Worm (Caenorhabditis elegans) whole organism, L1 larva: Measurements from ENCODE around the gene kin-19.

Experiments used
- Y116A8C.19 ChIP-seq: sonication (generic microtip); optimal IDR thresholded peaks from 2 replicates; lab custom pipeline; 2016; ENCODE audit warnings: missing compliant biosample characterization, missing genetic modification characterization, borderline replicate concordance
- irx-1 ChIP-seq: sonication (generic microtip); optimal IDR thresholded peaks from 2 replicates; lab custom pipeline; 2016; ENCODE audit warnings: missing genetic modification characterization, missing compliant biosample characterization
- nhr-11 ChIP-seq: fragments of 150-350 bp; optimal IDR thresholded peaks from 2 replicates; lab custom pipeline; 2014; ENCODE audit warnings: missing biosample characterization, missing genetic modification characterization
- nhr-12 ChIP-seq: sonication (generic microtip); optimal IDR thresholded peaks from 2 replicates; lab custom pipeline; 2017; ENCODE audit warnings: missing biosample characterization, missing genetic modification characterization
- swsn-7 ChIP-seq: sonication (generic microtip); optimal IDR thresholded peaks from 2 replicates; lab custom pipeline; 2016; ENCODE audit warnings: missing genetic modification characterization, missing compliant biosample characterization

- TF ChIP-seq nhr-12 (tag; lab: Kevin White, UChicago) (no peak), nhr-11 (no peak), swsn-7 (tag; lab: Kevin White, UChicago) (no peak), irx-1 (tag; lab: Kevin White, UChicago) (no peak), Y116A8C.19 (no peak)
Observed at ce11 chrIII:4058643-4059042, 27.8 kb downstream of the kin-19 start, which contains the start of gene his-69.
